Worm (Caenorhabditis elegans) whole organism, late embryonic: ENCODE data around the gene F18E9.8.
"Not testable (repeated sequence)": the region's sequence is repeated elsewhere in the genome, so short reads cannot be mapped to it uniquely, and the experiment has no call there.

Experiments
- C38D4.7 ChIP-seq: fragments of 200-800 bp; sonication (Bioruptor generic); optimal IDR thresholded peaks from 2 replicates; lab custom pipeline; 2018; ENCODE audit warnings: mild to moderate bottlenecking, missing genetic modification characterization, moderate library complexity, missing compliant biosample characterization
- ceh-14 ChIP-seq: sonication (generic microtip); optimal IDR thresholded peaks from 2 replicates; lab custom pipeline; 2016; ENCODE audit warnings: missing genotype, missing genetic modification characterization, missing compliant biosample characterization
- ceh-19 ChIP-seq: fragments of 200-800 bp; sonication (Bioruptor generic); optimal IDR thresholded peaks from 2 replicates; lab custom pipeline; 2018; ENCODE audit warnings: mild to moderate bottlenecking, missing genetic modification characterization, missing compliant biosample characterization
- ceh-2 ChIP-seq: sonication (generic microtip); optimal IDR thresholded peaks from 2 replicates; lab custom pipeline; 2016; ENCODE audit warnings: missing genotype, missing genetic modification characterization, missing compliant biosample characterization
- ceh-34 ChIP-seq: sonication (generic microtip); optimal IDR thresholded peaks from 2 replicates; lab custom pipeline; 2016; ENCODE audit warnings: mild to moderate bottlenecking, missing genetic modification characterization, missing compliant biosample characterization
- ceh-48 ChIP-seq: sonication (generic microtip); optimal IDR thresholded peaks from 2 replicates; lab custom pipeline; 2016; ENCODE audit warnings: missing genetic modification characterization, inconsistent platforms, missing compliant biosample characterization
- ceh-6 ChIP-seq: fragments of 200-800 bp; sonication (Bioruptor generic); optimal IDR thresholded peaks from 2 replicates; lab custom pipeline; 2018; ENCODE audit warnings: mild to moderate bottlenecking, missing genetic modification characterization, missing compliant biosample characterization
- ceh-9 ChIP-seq: sonication (generic microtip); optimal IDR thresholded peaks from 2 replicates; lab custom pipeline; 2016; ENCODE audit warnings: mild to moderate bottlenecking, missing genetic modification characterization, inconsistent platforms, missing compliant biosample characterization
- che-1 ChIP-seq: sonication (generic microtip); optimal IDR thresholded peaks from 2 replicates; lab custom pipeline; 2016; ENCODE audit warnings: mild to moderate bottlenecking, missing genetic modification characterization, missing compliant biosample characterization
- dve-1 ChIP-seq: sonication (generic microtip); optimal IDR thresholded peaks from 2 replicates; lab custom pipeline; 2017; ENCODE audit warnings: antibody characterized with exemption, mild to moderate bottlenecking, missing genetic modification characterization, missing compliant biosample characterization
- elt-2 ChIP-seq: sonication (generic microtip); optimal IDR thresholded peaks from 2 replicates; lab custom pipeline; 2016; ENCODE audit warnings: missing genetic modification reagents, missing genetic modification characterization, missing compliant biosample characterization
- eyg-1 ChIP-seq: sonication (generic microtip); optimal IDR thresholded peaks from 2 replicates; lab custom pipeline; 2016; ENCODE audit warnings: missing genotype, missing genetic modification characterization, missing compliant biosample characterization
- fkh-10 ChIP-seq: fragments of 150-350 bp; optimal IDR thresholded peaks from 2 replicates; lab custom pipeline; 2014; ENCODE audit warnings: missing biosample characterization, missing genetic modification reagents, missing genetic modification characterization
- fkh-6 ChIP-seq: sonication (generic microtip); optimal IDR thresholded peaks from 2 replicates; lab custom pipeline; 2016; ENCODE audit warnings: missing genetic modification characterization, missing compliant biosample characterization
- hlh-13 ChIP-seq: fragments of 200-800 bp; sonication (Bioruptor generic); optimal IDR thresholded peaks from 2 replicates; lab custom pipeline; 2018; ENCODE audit warnings: mild to moderate bottlenecking, missing genetic modification characterization, missing compliant biosample characterization
- hlh-15 ChIP-seq: sonication (generic microtip); optimal IDR thresholded peaks from 2 replicates; lab custom pipeline; 2016; ENCODE audit warnings: missing genetic modification characterization, missing compliant biosample characterization
- hlh-30 ChIP-seq: sonication (generic microtip); optimal IDR thresholded peaks from 2 replicates; lab custom pipeline; 2017; ENCODE audit warnings: antibody characterized with exemption, missing genetic modification characterization, missing compliant biosample characterization; ENCODE audit not compliant: insufficient read depth
- hlh-6 ChIP-seq: sonication (generic microtip); optimal IDR thresholded peaks from 2 replicates; lab custom pipeline; 2016; ENCODE audit warnings: missing genotype, missing genetic modification characterization, missing compliant biosample characterization
- hlh-8 ChIP-seq: sonication (generic microtip); optimal IDR thresholded peaks from 2 replicates; lab custom pipeline; 2016; ENCODE audit warnings: missing genotype, missing genetic modification characterization, missing compliant biosample characterization
- lim-6 ChIP-seq: sonication (generic microtip); optimal IDR thresholded peaks from 2 replicates; lab custom pipeline; 2016; ENCODE audit warnings: missing genetic modification characterization, missing compliant biosample characterization
- lin-11 ChIP-seq: fragments of 200-800 bp; sonication (Bioruptor generic); optimal IDR thresholded peaks from 2 replicates; lab custom pipeline; 2018; ENCODE audit warnings: mild to moderate bottlenecking, missing genetic modification characterization, missing compliant biosample characterization
- mec-3 ChIP-seq: sonication (generic microtip); optimal IDR thresholded peaks from 2 replicates; lab custom pipeline; 2016; ENCODE audit warnings: borderline replicate concordance, missing genetic modification characterization, missing compliant biosample characterization
- nhr-11 ChIP-seq: fragments of 150-350 bp; optimal IDR thresholded peaks from 2 replicates; lab custom pipeline; 2014; ENCODE audit warnings: missing biosample characterization, missing genetic modification characterization
- odd-2 ChIP-seq: sonication (generic microtip); optimal IDR thresholded peaks from 2 replicates; lab custom pipeline; 2017; ENCODE audit warnings: antibody characterized with exemption, mild to moderate bottlenecking, missing genetic modification characterization, missing compliant biosample characterization
- pag-3 ChIP-seq: sonication (generic microtip); optimal IDR thresholded peaks from 2 replicates; lab custom pipeline; 2016; ENCODE audit warnings: missing compliant biosample characterization, missing genetic modification characterization, borderline replicate concordance
- pat-9 ChIP-seq: fragments of 200-800 bp; sonication (Bioruptor generic); optimal IDR thresholded peaks from 2 replicates; lab custom pipeline; 2018; ENCODE audit warnings: mild to moderate bottlenecking, missing genetic modification characterization, moderate library complexity, missing compliant biosample characterization
- pha-4 ChIP-seq: fragments of 150-350 bp; optimal IDR thresholded peaks from 2 replicates; lab custom pipeline; 2018; ENCODE audit warnings: missing biosample characterization, missing genetic modification reagents, missing genetic modification characterization
- sox-4 ChIP-seq: sonication (generic microtip); optimal IDR thresholded peaks from 2 replicates; lab custom pipeline; 2017; ENCODE audit warnings: mild to moderate bottlenecking, missing genetic modification characterization, inconsistent platforms, missing compliant biosample characterization
- unc-42 ChIP-seq: sonication (generic microtip); optimal IDR thresholded peaks from 2 replicates; lab custom pipeline; 2016; ENCODE audit warnings: missing genotype, missing genetic modification characterization, missing compliant biosample characterization
- unc-55 ChIP-seq: sonication (generic microtip); optimal IDR thresholded peaks from 2 replicates; lab custom pipeline; 2017; ENCODE audit warnings: missing biosample characterization, missing genetic modification reagents, missing genetic modification characterization
- zip-5 ChIP-seq: sonication (generic microtip); optimal IDR thresholded peaks from 2 replicates; lab custom pipeline; 2016; ENCODE audit warnings: missing genetic modification characterization, missing compliant biosample characterization
- ztf-16 ChIP-seq: sonication (generic microtip); optimal IDR thresholded peaks from 2 replicates; lab custom pipeline; 2017; ENCODE audit warnings: missing genetic modification characterization, missing compliant biosample characterization

The F18E9.8 gene

ce11 chrX:8581447-8581846 is at the start of gene F18E9.8:
F18E9.8 (minus strand) TSS chrX:8581547.
- TF ChIP-seq dve-1 (tag; lab: Kevin White, UChicago) (no peak), fkh-6 (tag; lab: Kevin White, UChicago) (no peak), hlh-6 (tag; lab: Kevin White, UChicago) (no peak), ztf-16 (no peak), ceh-48 (tag; lab: Kevin White, UChicago) (no peak), nhr-11 (tag; lab: Kevin White, UChicago) (no peak), zip-5 (tag; lab: Kevin White, UChicago) (no peak), ceh-19 (GFP tag; lab: Kevin White, UChicago) (no peak), ceh-14 (tag; lab: Kevin White, UChicago) (no peak), lin-11 (tag; lab: Kevin White, UChicago) (no peak), che-1 (no peak), sox-4 (tag; lab: Kevin White, UChicago) (no peak), hlh-15 (no peak), ceh-2 (tag; lab: Kevin White, UChicago) (no peak), unc-55 (GFP tag; lab: Kevin White, UChicago) (no peak), unc-42 (tag; lab: Kevin White, UChicago) (no peak)

- TF ChIP-seq pat-9 (tag; lab: Kevin White, UChicago): no peak
Observed at ce11 chrX:8625090-8625489, 43.7 kb upstream of the F18E9.8 start, which contains the start of gene K01A12.3. K01A12.3 (minus strand) TSS chrX:8625190.

DNA sequence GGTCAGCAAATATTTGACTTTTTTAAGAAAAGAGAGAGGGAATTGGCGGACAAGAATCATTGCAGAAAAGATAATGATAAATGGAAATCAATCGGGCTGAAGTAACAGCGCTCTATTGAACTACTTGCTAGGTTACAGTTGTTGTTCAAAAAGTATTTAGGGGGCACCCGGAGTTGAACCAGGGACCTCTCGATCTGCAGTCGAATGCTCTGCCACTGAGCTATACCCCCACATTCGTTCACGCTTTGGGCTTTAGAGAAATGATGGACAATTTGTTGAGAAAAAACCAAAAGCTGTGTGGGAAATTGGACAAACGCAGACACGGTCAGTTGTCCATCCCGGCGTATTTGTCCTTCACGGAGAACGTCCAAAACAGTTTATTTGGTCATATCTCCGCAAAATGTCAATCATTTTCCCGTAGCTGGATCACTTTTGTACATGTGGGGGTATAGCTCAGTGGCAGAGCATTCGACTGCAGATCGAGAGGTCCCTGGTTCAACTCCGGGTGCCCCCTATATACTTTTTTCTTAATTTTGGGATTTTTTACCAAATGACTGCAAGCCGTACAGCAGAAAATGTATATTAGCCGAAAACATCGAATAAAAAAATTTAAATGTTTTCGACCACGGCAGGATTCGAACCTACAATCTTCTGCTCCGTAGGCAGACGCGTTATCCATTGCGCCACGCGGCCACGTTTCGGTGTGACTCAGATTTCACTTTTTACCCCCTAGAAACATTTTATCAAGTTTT is 42.7 kb upstream of the F18E9.8 start:
- TF ChIP-seq C38D4.7 (GFP tag; lab: Kevin White, UChicago) (peak; percentile 31), ceh-6 (GFP tag; lab: Kevin White, UChicago) (peak; percentile 16), fkh-10 (GFP tag; lab: Kevin White, UChicago) (no peak), pag-3 (no peak), pha-4 (no peak)

DNA sequence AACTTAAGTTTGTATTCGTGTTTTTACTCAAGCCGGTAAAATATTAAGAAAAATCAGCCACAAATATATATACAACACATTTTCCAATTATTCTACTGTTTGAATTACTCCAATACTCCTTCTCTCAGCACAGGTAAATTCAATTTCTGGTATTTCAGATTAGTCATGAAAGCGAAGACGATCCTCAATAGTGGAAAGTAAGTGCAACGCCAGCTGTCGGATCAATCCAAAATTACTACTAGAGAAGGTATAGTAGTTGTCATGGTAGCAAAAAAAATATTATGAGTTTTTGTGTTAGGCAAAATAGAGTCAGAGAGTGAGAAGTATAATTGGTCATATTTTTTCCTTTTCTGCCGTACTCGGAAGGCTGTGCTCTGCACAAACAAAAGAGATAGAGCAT is 31.7 kb upstream of the F18E9.8 start, which contains the start of gene K01A12.2:
Gene K01A12.2, plus strand, starts transcription at position 301 of the 400 bp plus-strand sequence.
- no peak for TF ChIP-seq hlh-13 (GFP tag; lab: Kevin White, UChicago)
- TF ChIP-seq elt-2: no peak
- no peak for TF ChIP-seq fkh-10 (GFP tag; lab: Kevin White, UChicago)
- no peak for TF ChIP-seq lim-6 (tag; lab: Kevin White, UChicago)
- TF ChIP-seq odd-2: no peak
- no peak for TF ChIP-seq hlh-8 (tag; lab: Kevin White, UChicago)
- no peak for TF ChIP-seq mec-3
- TF ChIP-seq, all 69 proteins: peak for 0

DNA sequence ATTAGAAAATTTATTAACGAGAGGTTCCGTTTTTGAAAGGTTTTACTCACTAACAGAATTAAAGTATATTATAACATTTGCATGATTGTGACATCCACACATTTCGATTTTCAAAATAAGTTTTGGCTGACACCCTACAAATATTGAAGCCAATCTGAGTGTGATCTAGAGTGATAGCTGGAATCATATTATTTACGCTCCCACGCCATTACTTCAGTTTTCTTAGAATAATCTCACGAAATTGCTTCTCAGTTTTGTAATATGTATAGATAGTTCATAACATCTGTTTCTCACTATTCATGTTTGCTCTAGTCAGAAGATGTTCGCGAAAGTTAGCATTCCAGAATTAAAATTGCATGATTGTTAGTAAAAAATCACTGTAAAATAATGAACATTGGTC is 30.9 kb upstream of the F18E9.8 start:
- TF ChIP-seq ceh-34 (tag; lab: Kevin White, UChicago): no peak
- no peak for TF ChIP-seq mec-3
- no peak for TF ChIP-seq ceh-9 (tag; lab: Kevin White, UChicago)
- TF ChIP-seq che-1: no peak
- no peak for TF ChIP-seq ceh-2 (tag; lab: Kevin White, UChicago)

ce11 chrX:8610606-8611005 is 29.3 kb upstream of the F18E9.8 start, which contains the start of gene K01A12.4:
K01A12.4 (plus strand) TSS chrX:8610906.
- not testable (repeated sequence) for TF ChIP-seq eyg-1 (tag; lab: Kevin White, UChicago); unc-55 (GFP tag; lab: Kevin White, UChicago); hlh-30 (tag; lab: Kevin White, UChicago)
